Worm (Caenorhabditis elegans): ENCODE data around the gene enpl-1.

enpl-1 gene

ce11 chrIV:11080823-11081285 is 38.2 kb upstream of the enpl-1 start, which contains the start of gene atg-7 (continued):
- TF ChIP-seq saeg-2 (GFP tag; IDR thresholded peaks at IDR 0.05) (no peak), daf-8 (GFP tag; IDR thresholded peaks at IDR 0.05) (no peak), hlh-11 (tag; optimal IDR thresholded peaks at IDR 0.05) (no peak), Y105C5A.15 (GFP tag; IDR thresholded peaks at IDR 0.05) (no peak)

- no peak for TF ChIP-seq tra-1 (GFP tag; IDR thresholded peaks at IDR 0.05)
- 0 out of 2 replicates have a peak, but pooled peaks have one; percentile 20 for TF ChIP-seq arid-1 (GFP tag; conservative IDR thresholded peaks at IDR 0.05)
- TF ChIP-seq ceh-28 (tag; optimal IDR thresholded peaks at IDR 0.05), result peak; percentile 18
- TF ChIP-seq zip-2 (tag; optimal IDR thresholded peaks at IDR 0.05), result peak; percentile 10
- TF ChIP-seq mep-1 (tag; optimal IDR thresholded peaks at IDR 0.05), result no peak
- TF ChIP-seq mdt-29 (GFP tag; IDR thresholded peaks at IDR 0.05), result 0 out of 2 replicates have a peak, but pooled peaks have one; percentile 5
- TF ChIP-seq aha-1 (tag), result peak; percentile 90
- TF ChIP-seq pha-4 (GFP tag; IDR thresholded peaks at IDR 0.05), result 0 out of 2 replicates have a peak, but pooled peaks have one; percentile 2
- TF ChIP-seq pha-4 (tag; optimal IDR thresholded peaks at IDR 0.05), result no peak
- TF ChIP-seq egl-43 (GFP tag; IDR thresholded peaks at IDR 0.05), result 0 out of 2 replicates have a peak, but pooled peaks have one; percentile 30
Measured at ce11 chrIV:11082153-11082552, 36.9 kb upstream of the enpl-1 start, which contains the start of gene let-70. let-70 (minus strand) TSS chrIV:11082253.

ce11 chrIV:11082789-11083235 is 36.3 kb upstream of the enpl-1 start:
- peak; percentile 86 for TF ChIP-seq nhr-102 (tag; optimal IDR thresholded peaks at IDR 0.05)
- TF ChIP-seq arid-1 (GFP tag; conservative IDR thresholded peaks at IDR 0.05), result peak; percentile 53
- TF ChIP-seq zip-2 (tag; optimal IDR thresholded peaks at IDR 0.05), result peak; percentile 4
- TF ChIP-seq lin-1 (GFP tag; IDR thresholded peaks at IDR 0.05), result no peak
- TF ChIP-seq ztf-11 (tag; optimal IDR thresholded peaks at IDR 0.05), result no peak
- no peak for TF ChIP-seq F26F4.8 (GFP tag; conservative IDR thresholded peaks at IDR 0.05)
- peak; percentile 89 for TF ChIP-seq ceh-20 (GFP tag; IDR thresholded peaks at IDR 0.05)
- peak; percentile 38; the same call in 1 of the 2 replicates for TF ChIP-seq snpc-1.2 (GFP tag; IDR thresholded peaks at IDR 0.05)
- TF ChIP-seq unc-62 (GFP tag; optimal IDR thresholded peaks at IDR 0.05 in 1 of 2), result peak; percentile 21 to 100
- TF ChIP-seq unc-62 (tag; optimal IDR thresholded peaks at IDR 0.05), result no peak
- no peak for TF ChIP-seq lin-39 (tag; optimal IDR thresholded peaks at IDR 0.05)
- TF ChIP-seq pqm-1 (tag; optimal IDR thresholded peaks at IDR 0.05), result peak; percentile 3
- peak; percentile 81 for TF ChIP-seq ces-1 (GFP tag; optimal IDR thresholded peaks at IDR 0.05)
- peak; percentile 67 for TF ChIP-seq mes-2 (tag; optimal IDR thresholded peaks at IDR 0.05; ENCODE audit: poor library complexity, severe bottlenecking)
- peak; percentile 96 for TF ChIP-seq mep-1 (tag; optimal IDR thresholded peaks at IDR 0.05)
- peak; percentile 66 for TF ChIP-seq skn-1 (tag; optimal IDR thresholded peaks at IDR 0.05)
- TF ChIP-seq hmg-1.1 (GFP tag; IDR thresholded peaks at IDR 0.05), result peak; percentile 93
- TF ChIP-seq T26A8.4 (GFP tag; IDR thresholded peaks at IDR 0.05), result peak; percentile 89
- TF ChIP-seq Y5F2A.4 (GFP tag; optimal IDR thresholded peaks at IDR 0.05), result no peak
- TF ChIP-seq daf-16 (GFP tag; optimal IDR thresholded peaks at IDR 0.05), result peak; percentile 51 to 71
- peak; percentile 74 for TF ChIP-seq daf-16 (tag; optimal IDR thresholded peaks at IDR 0.05)
- TF ChIP-seq lin-15B (tag; optimal IDR thresholded peaks at IDR 0.05), result no peak
- TF ChIP-seq hif-1 (tag; optimal IDR thresholded peaks at IDR 0.05), result peak; percentile 60 to 86
- TF ChIP-seq F37D6.2 (tag; optimal IDR thresholded peaks at IDR 0.05), result peak; percentile 85
- no peak for TF ChIP-seq mxl-2 (GFP tag; conservative IDR thresholded peaks at IDR 0.05)
- peak; percentile 30 for TF ChIP-seq lir-3 (tag; optimal IDR thresholded peaks at IDR 0.05)
- TF ChIP-seq zfp-2 (tag; optimal IDR thresholded peaks at IDR 0.05), result peak; percentile 63
- TF ChIP-seq zag-1 (tag; optimal IDR thresholded peaks at IDR 0.05), result peak; percentile 74
- peak; percentile 89 for TF ChIP-seq nhr-42 (GFP tag; IDR thresholded peaks at IDR 0.05)
- peak; percentile 82; the same call in 1 of the 2 replicates for TF ChIP-seq daf-19 (GFP tag; conservative IDR thresholded peaks at IDR 0.05)
- TF ChIP-seq mxl-3 (GFP tag; optimal IDR thresholded peaks at IDR 0.05), result peak; percentile 82
- peak; percentile 92 for TF ChIP-seq nhr-25 (tag; optimal IDR thresholded peaks at IDR 0.05; ENCODE audit: borderline replicate concordance, insufficient read depth)
- 0 out of 2 replicates have a peak, but pooled peaks have one; percentile 20 for TF ChIP-seq dmd-8 (GFP tag; IDR thresholded peaks at IDR 0.05)
- TF ChIP-seq egl-27 (tag; optimal IDR thresholded peaks at IDR 0.05), result no peak
- no peak for TF ChIP-seq fos-1 (tag; optimal IDR thresholded peaks at IDR 0.05)
- TF ChIP-seq pha-4 (GFP tag; IDR thresholded peaks at IDR 0.05), result peak; percentile 82
- no peak for TF ChIP-seq pha-4 (tag; optimal IDR thresholded peaks at IDR 0.05)
- no peak for TF ChIP-seq Y75B8A.6 (GFP tag; IDR thresholded peaks at IDR 0.05)
